Worm (Caenorhabditis elegans): ENCODE results near the gene rpl-26.

Gene rpl-26

ce11 chrII:8611330-8611729 is 8.7 kb downstream of the rpl-26 start:
- no peak for TF ChIP-seq syd-9 (tag; optimal IDR thresholded peaks at IDR 0.05)
- TF ChIP-seq unc-42 (tag; optimal IDR thresholded peaks at IDR 0.05): peak; percentile 53

DNA sequence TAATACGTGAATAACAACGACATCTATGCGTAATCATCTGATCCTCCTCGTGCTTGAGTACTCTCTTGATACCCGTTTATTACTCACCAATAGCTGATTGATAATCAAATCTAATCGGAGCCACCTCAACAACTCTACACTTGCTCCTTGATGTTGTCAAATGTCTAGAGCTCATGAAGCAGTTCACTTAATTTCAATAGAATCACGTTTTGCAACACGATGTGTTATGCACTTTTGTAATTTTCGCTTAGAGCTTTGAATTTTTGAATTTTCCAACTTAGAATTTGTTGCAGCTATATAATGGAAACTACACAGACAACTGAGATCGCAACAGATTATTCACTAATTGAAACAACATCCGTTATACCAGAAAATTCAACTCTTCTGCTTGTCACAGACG is 9.9 kb downstream of the rpl-26 start, which contains the start of gene T22C8.1:
Gene T22C8.1 (plus strand): TSS at position 301 of the 400 bp plus-strand sequence.
- TF ChIP-seq ceh-6 (GFP tag; optimal IDR thresholded peaks at IDR 0.05) (no peak), ceh-24 (tag; optimal IDR thresholded peaks at IDR 0.05) (no peak), pha-4 (tag; optimal IDR thresholded peaks at IDR 0.05) (no peak), elt-4 (tag; optimal IDR thresholded peaks at IDR 0.05) (no peak), ceh-34 (tag; optimal IDR thresholded peaks at IDR 0.05) (no peak), unc-55 (GFP tag; optimal IDR thresholded peaks at IDR 0.05) (no peak), hlh-13 (GFP tag; optimal IDR thresholded peaks at IDR 0.05) (no peak), C38D4.7 (GFP tag; optimal IDR thresholded peaks at IDR 0.05) (no peak), ceh-19 (GFP tag; optimal IDR thresholded peaks at IDR 0.05) (no peak)

ce11 chrII:8616155-8616554 is 13.6 kb downstream of the rpl-26 start:
- no peak for TF ChIP-seq tbx-2 (tag; optimal IDR thresholded peaks at IDR 0.05)
- no peak for TF ChIP-seq nhr-232 (tag; optimal IDR thresholded peaks at IDR 0.05)
- TF ChIP-seq Y22D7AL.16 (tag; optimal IDR thresholded peaks at IDR 0.05): no peak
- TF ChIP-seq ceh-34 (tag; optimal IDR thresholded peaks at IDR 0.05): no peak
- TF ChIP-seq ceh-24 (tag; optimal IDR thresholded peaks at IDR 0.05): no peak
- no peak for TF ChIP-seq ztf-16 (tag; optimal IDR thresholded peaks at IDR 0.05)
- TF ChIP-seq ceh-31 (tag; optimal IDR thresholded peaks at IDR 0.05): no peak
- no peak for TF ChIP-seq ceh-6 (GFP tag; optimal IDR thresholded peaks at IDR 0.05)
- TF ChIP-seq pros-1 (tag; optimal IDR thresholded peaks at IDR 0.05): no peak
- no peak for TF ChIP-seq ceh-2 (tag; optimal IDR thresholded peaks at IDR 0.05)
- TF ChIP-seq pax-1 (tag; optimal IDR thresholded peaks at IDR 0.05): no peak
- TF ChIP-seq T23F11.4 (GFP tag; optimal IDR thresholded peaks at IDR 0.05): no peak
- TF ChIP-seq sox-4 (tag; optimal IDR thresholded peaks at IDR 0.05): no peak
- TF ChIP-seq hlh-8 (tag; optimal IDR thresholded peaks at IDR 0.05): no peak
- TF ChIP-seq lim-6 (tag; optimal IDR thresholded peaks at IDR 0.05): no peak

DNA sequence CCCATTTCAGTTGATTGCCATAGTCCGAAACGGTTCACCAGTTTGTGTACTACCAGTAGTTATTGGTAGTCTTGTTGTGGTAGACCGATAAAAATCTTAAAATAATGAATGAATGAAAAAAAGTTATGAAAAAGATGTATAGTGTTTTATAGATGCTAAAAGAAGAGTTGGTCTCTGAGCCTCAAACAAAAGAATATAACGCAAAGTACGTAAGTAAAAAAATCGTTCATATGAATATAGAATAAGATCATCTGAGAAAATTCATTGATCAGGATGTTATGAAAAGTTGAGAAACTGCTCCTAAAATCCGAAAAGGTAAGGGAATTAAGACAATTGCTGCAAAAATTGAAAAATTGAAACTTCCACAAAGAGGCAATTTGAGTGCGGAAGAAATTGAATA is 14.9 kb downstream of the rpl-26 start, which contains the start of gene chhy-1:
Gene chhy-1 (minus strand): TSS at position 101 of the 400 bp plus-strand sequence.
- TF ChIP-seq unc-86 (tag; optimal IDR thresholded peaks at IDR 0.05): no peak
- no peak for TF ChIP-seq C38D4.7 (GFP tag; optimal IDR thresholded peaks at IDR 0.05)
- no peak for TF ChIP-seq F13H6.1 (tag; optimal IDR thresholded peaks at IDR 0.05)
- TF ChIP-seq ets-4 (tag; optimal IDR thresholded peaks at IDR 0.05): no peak
- no peak for TF ChIP-seq dve-1 (tag; optimal IDR thresholded peaks at IDR 0.05)
- TF ChIP-seq unc-3 (GFP tag; conservative IDR thresholded peaks at IDR 0.05): no peak
- no peak for TF ChIP-seq unc-3 (tag; optimal IDR thresholded peaks at IDR 0.05)
- no peak for TF ChIP-seq ceh-18 (tag; optimal IDR thresholded peaks at IDR 0.05)
- TF ChIP-seq ceh-22 (tag; optimal IDR thresholded peaks at IDR 0.05): no peak
- no peak for TF ChIP-seq ref-2 (tag; optimal IDR thresholded peaks at IDR 0.05)

ce11 chrII:8621883-8622282 is 19.3 kb downstream of the rpl-26 start, which contains the start of gene T22C8.3:
Gene T22C8.3 (minus strand): TSS chrII:8621983.
- TF ChIP-seq ceh-6 (GFP tag; optimal IDR thresholded peaks at IDR 0.05) (no peak), ceh-22 (tag; optimal IDR thresholded peaks at IDR 0.05) (no peak), hlh-15 (tag; optimal IDR thresholded peaks at IDR 0.05) (no peak), Y22D7AL.16 (tag; optimal IDR thresholded peaks at IDR 0.05) (no peak), hlh-6 (tag; optimal IDR thresholded peaks at IDR 0.05) (no peak), ceh-9 (tag; optimal IDR thresholded peaks at IDR 0.05) (no peak), ceh-2 (tag; optimal IDR thresholded peaks at IDR 0.05) (no peak), unc-42 (tag; optimal IDR thresholded peaks at IDR 0.05) (no peak), tbx-2 (tag; optimal IDR thresholded peaks at IDR 0.05) (no peak), ceh-18 (tag; optimal IDR thresholded peaks at IDR 0.05) (no peak), ceh-34 (tag; optimal IDR thresholded peaks at IDR 0.05) (no peak), fkh-6 (tag; optimal IDR thresholded peaks at IDR 0.05) (no peak), K09A11.1 (tag; optimal IDR thresholded peaks at IDR 0.05; ENCODE audit: insufficient read depth) (no peak), hlh-30 (tag; optimal IDR thresholded peaks at IDR 0.05; ENCODE audit: insufficient read depth) (no peak), mec-3 (tag; optimal IDR thresholded peaks at IDR 0.05; ENCODE audit: borderline replicate concordance) (no peak), ahr-1 (tag; optimal IDR thresholded peaks at IDR 0.05) (no peak), ref-2 (tag; optimal IDR thresholded peaks at IDR 0.05) (no peak), unc-55 (GFP tag; optimal IDR thresholded peaks at IDR 0.05) (no peak), che-1 (tag; optimal IDR thresholded peaks at IDR 0.05) (no peak), rnt-1 (tag; optimal IDR thresholded peaks at IDR 0.05) (no peak)
